Worm (Caenorhabditis elegans) whole organism, L4 larva: Measurements from ENCODE around the gene nphp-1.
A peak's percentile ranks its signal among the peaks of the same experiment; 100 is the strongest.

Experiments used
- F49E8.2 ChIP-seq: sonication (generic microtip); optimal IDR thresholded peaks from 2 replicates; lab custom pipeline; 2016; ENCODE audit warnings: missing compliant biosample characterization, mild to moderate bottlenecking, missing genetic modification characterization, borderline replicate concordance
- Y105C5A.15 ChIP-seq: fragments of 200-800 bp; sonication (Bioruptor generic); IDR thresholded peaks from 2 replicates; pipeline ENCODE4 v1.3.6; 2022; ENCODE audit warnings: missing genetic modification characterization, missing compliant biosample characterization
- Y5F2A.4 ChIP-seq: fragments of 200-800 bp; sonication (Bioruptor generic); optimal IDR thresholded peaks from 2 replicates; lab custom pipeline; 2018; ENCODE audit warnings: mild to moderate bottlenecking, missing genetic modification characterization, missing compliant biosample characterization
- aly-2 ChIP-seq: sonication (generic microtip); optimal IDR thresholded peaks from 2 replicates; lab custom pipeline; 2018; ENCODE audit warnings: missing biosample characterization, missing genetic modification characterization
- ama-1 ChIP-seq: fragments of 150-350 bp; optimal IDR thresholded peaks from 2 replicates; lab custom pipeline; 2014; ENCODE audit warnings: inconsistent platforms, mixed read lengths
- ceh-28 ChIP-seq: fragments of 150-350 bp; optimal IDR thresholded peaks from 2 replicates; lab custom pipeline; 2014; ENCODE audit warnings: missing biosample characterization, missing genetic modification reagents, missing genetic modification characterization
- ceh-32 ChIP-seq: sonication (generic microtip); optimal IDR thresholded peaks from 2 replicates; lab custom pipeline; 2016; ENCODE audit warnings: mild to moderate bottlenecking, missing genetic modification characterization, missing compliant biosample characterization; ENCODE audit not compliant: poor library complexity
- ces-1 ChIP-seq: fragments of 150-350 bp; sonication (generic microtip); optimal IDR thresholded peaks from 4 replicates; lab custom pipeline; 2014; ENCODE audit warnings: missing biosample characterization, missing genetic modification reagents, missing genetic modification characterization
- cey-2 ChIP-seq: sonication (generic microtip); optimal IDR thresholded peaks from 3 replicates; lab custom pipeline; 2017; ENCODE audit warnings: missing genetic modification characterization, mild to moderate bottlenecking, missing compliant biosample characterization, antibody characterized with exemption, borderline replicate concordance; ENCODE audit not compliant: insufficient read depth
- daf-12 ChIP-seq: fragments of 150-350 bp; optimal IDR thresholded peaks from 2 replicates; lab custom pipeline; 2014; ENCODE audit warnings: missing biosample characterization, missing genetic modification reagents, missing genetic modification characterization
- daf-16 ChIP-seq, 3 experiments: sonication (generic microtip); optimal IDR thresholded peaks; 2 replicates each; lab custom pipeline; 2016 to 2017; ENCODE audit warnings: missing genetic modification characterization in 3 of 3, missing genetic modification reagents in 3 of 3, mild to moderate bottlenecking in 2 of 3, missing compliant biosample characterization in 2 of 3, missing biosample characterization in 1 of 3, moderate library complexity in 1 of 3
- daf-8 ChIP-seq: fragments of 200-800 bp; sonication (Bioruptor generic); IDR thresholded peaks from 2 replicates; pipeline ENCODE4 v1.3.6; 2022; ENCODE audit warnings: missing genetic modification characterization, missing compliant biosample characterization
- dmd-6 ChIP-seq: fragments of 200-800 bp; sonication (Bioruptor generic); IDR thresholded peaks from 2 replicates; pipeline ENCODE4 v1.3.6; 2022; ENCODE audit warnings: missing genetic modification reagents, missing genetic modification characterization, missing compliant biosample characterization
- duxl-1 ChIP-seq: sonication (generic microtip); optimal IDR thresholded peaks from 2 replicates; lab custom pipeline; 2016; ENCODE audit warnings: mild to moderate bottlenecking, missing genetic modification characterization, moderate library complexity, missing compliant biosample characterization; ENCODE audit not compliant: poor library complexity
- dve-1 ChIP-seq: sonication (generic microtip); optimal IDR thresholded peaks from 2 replicates; lab custom pipeline; 2017; ENCODE audit warnings: antibody characterized with exemption, mild to moderate bottlenecking, missing genetic modification characterization, missing compliant biosample characterization; ENCODE audit not compliant: insufficient read depth
- fos-1 ChIP-seq: fragments of 150-350 bp; optimal IDR thresholded peaks from 2 replicates; lab custom pipeline; 2014; ENCODE audit warnings: missing biosample characterization, missing genetic modification characterization
- gei-8 ChIP-seq: fragments of 200-800 bp; sonication (Bioruptor generic); optimal IDR thresholded peaks from 2 replicates; lab custom pipeline; 2018; ENCODE audit warnings: mild to moderate bottlenecking, missing genetic modification characterization, missing compliant biosample characterization
- hmg-1.1 ChIP-seq: fragments of 200-800 bp; sonication (Bioruptor generic); IDR thresholded peaks from 2 replicates; pipeline ENCODE4 v1.3.6; 2022; ENCODE audit warnings: missing genetic modification reagents, missing genetic modification characterization, missing compliant biosample characterization
- jun-1 ChIP-seq: fragments of 150-350 bp; optimal IDR thresholded peaks from 2 replicates; lab custom pipeline; 2014; ENCODE audit warnings: missing biosample characterization, missing genetic modification reagents, missing genetic modification characterization
- lin-38 ChIP-seq: fragments of 200-800 bp; sonication (Bioruptor generic); IDR thresholded peaks from 2 replicates; pipeline ENCODE4 v1.3.6; 2022; ENCODE audit warnings: missing genetic modification reagents, missing genetic modification characterization, missing compliant biosample characterization
- lir-3 ChIP-seq: sonication (generic microtip); optimal IDR thresholded peaks from 2 replicates; lab custom pipeline; 2016; ENCODE audit warnings: mild to moderate bottlenecking, missing genetic modification characterization, missing compliant biosample characterization
- madf-5 ChIP-seq, 2 experiments: fragments of 200-800 bp; sonication (Bioruptor generic); IDR thresholded peaks; 2 replicates each; pipeline ENCODE4 v1.3.6; 2022; ENCODE audit warnings: missing compliant biosample characterization in 2 of 2, missing genetic modification characterization in 2 of 2
- madf-9 ChIP-seq: fragments of 200-800 bp; sonication (Bioruptor generic); conservative IDR thresholded peaks from 2 replicates; pipeline ENCODE4 v1.3.6; 2022; ENCODE audit warnings: missing genetic modification reagents, missing genetic modification characterization, missing compliant biosample characterization
- mdt-29 ChIP-seq: fragments of 200-800 bp; sonication (Bioruptor generic); IDR thresholded peaks from 2 replicates; pipeline ENCODE4 v1.3.6; 2022; ENCODE audit warnings: missing genetic modification reagents, missing genetic modification characterization, missing compliant biosample characterization
- mxl-3 ChIP-seq: fragments of 200-800 bp; sonication (Bioruptor generic); optimal IDR thresholded peaks from 2 replicates; lab custom pipeline; 2018; ENCODE audit warnings: mild to moderate bottlenecking, missing genetic modification characterization, missing compliant biosample characterization
- nhr-111 ChIP-seq: fragments of 200-800 bp; sonication (Bioruptor generic); optimal IDR thresholded peaks from 2 replicates; lab custom pipeline; 2018; ENCODE audit warnings: mild to moderate bottlenecking, missing genetic modification characterization, missing compliant biosample characterization
- nhr-25 ChIP-seq: sonication (generic microtip); optimal IDR thresholded peaks from 2 replicates; lab custom pipeline; 2017; ENCODE audit warnings: missing genetic modification characterization, mild to moderate bottlenecking, missing compliant biosample characterization, antibody characterized with exemption, moderate library complexity, borderline replicate concordance; ENCODE audit not compliant: insufficient read depth
- nhr-28 ChIP-seq: fragments of 150-350 bp; optimal IDR thresholded peaks from 2 replicates; lab custom pipeline; 2014; ENCODE audit warnings: missing biosample characterization, missing genetic modification characterization
- nhr-41 ChIP-seq: fragments of 200-800 bp; sonication (Bioruptor generic); IDR thresholded peaks from 2 replicates; pipeline ENCODE4 v1.3.6; 2022; ENCODE audit warnings: missing genetic modification reagents, missing genetic modification characterization, missing compliant biosample characterization
- php-3 ChIP-seq: fragments of 200-800 bp; sonication (Bioruptor generic); IDR thresholded peaks from 2 replicates; pipeline ENCODE4 v1.3.6; 2022; ENCODE audit warnings: missing genetic modification reagents, missing genetic modification characterization, missing compliant biosample characterization
- pqm-1 ChIP-seq: sonication (generic microtip); optimal IDR thresholded peaks from 2 replicates; lab custom pipeline; 2017; ENCODE audit warnings: missing biosample characterization, missing genetic modification characterization
- skn-1 ChIP-seq: fragments of 150-350 bp; optimal IDR thresholded peaks from 2 replicates; lab custom pipeline; 2014; ENCODE audit warnings: missing biosample characterization, missing genetic modification characterization
- snpc-1.2 ChIP-seq: fragments of 200-800 bp; sonication (Bioruptor generic); IDR thresholded peaks from 2 replicates; pipeline ENCODE4 v1.3.6; 2022; ENCODE audit warnings: missing genetic modification reagents, missing genetic modification characterization, missing compliant biosample characterization
- unc-62 ChIP-seq, 3 experiments: fragments of 150-350 bp in 1 of 3; sonication (generic microtip); optimal IDR thresholded peaks in 2 of 3; peaks in 1 of 3; 1 replicate in 1 of 3; 2 replicates in 2 of 3; lab custom pipeline; 2014 to 2017; ENCODE audit warnings: missing biosample characterization in 3 of 3, missing genetic modification characterization in 3 of 3, missing genetic modification reagents in 3 of 3, missing genotype in 1 of 3
- zfp-2 ChIP-seq: sonication (generic microtip); optimal IDR thresholded peaks from 2 replicates; lab custom pipeline; 2016; ENCODE audit warnings: mild to moderate bottlenecking, missing genetic modification characterization, missing compliant biosample characterization
- zip-2 ChIP-seq: fragments of 150-350 bp; optimal IDR thresholded peaks from 2 replicates; lab custom pipeline; 2014; ENCODE audit warnings: missing biosample characterization, missing genetic modification characterization

Gene nphp-1

DNA sequence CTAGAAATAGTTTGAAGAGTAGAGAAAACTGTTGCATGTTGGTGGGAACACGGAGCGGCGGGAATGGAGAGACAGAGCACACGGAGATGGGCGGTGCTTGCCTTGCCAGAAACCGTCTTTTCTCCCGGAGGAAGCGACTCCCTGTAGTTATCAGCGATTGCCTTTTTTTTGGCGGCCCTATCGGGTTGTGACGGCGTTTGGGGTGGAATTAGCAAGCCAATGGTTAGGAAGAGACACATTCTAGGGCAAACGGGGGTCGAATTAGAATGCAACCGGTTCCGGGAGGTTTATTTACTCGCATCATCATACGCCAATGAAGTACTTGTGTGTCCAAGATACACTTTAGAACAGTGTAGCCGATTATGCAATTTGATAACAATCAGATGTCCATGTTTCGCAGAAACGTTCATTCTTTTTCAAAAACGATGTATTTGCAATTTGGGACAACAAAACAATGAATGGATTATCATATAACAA, 5.6 kb upstream of the nphp-1 start, which contains the start of gene lact-3 (continued):
- TF ChIP-seq Y5F2A.4 (GFP tag; lab: Kevin White, UChicago) (peak; percentile 20), mxl-3 (GFP tag; lab: Kevin White, UChicago) (peak; percentile 25), lin-38 (GFP tag; lab: Robert Waterston, UW) (peak; percentile 69), hmg-1.1 (no peak)
- TF ChIP-seq, all 104 proteins: peak for 23

DNA sequence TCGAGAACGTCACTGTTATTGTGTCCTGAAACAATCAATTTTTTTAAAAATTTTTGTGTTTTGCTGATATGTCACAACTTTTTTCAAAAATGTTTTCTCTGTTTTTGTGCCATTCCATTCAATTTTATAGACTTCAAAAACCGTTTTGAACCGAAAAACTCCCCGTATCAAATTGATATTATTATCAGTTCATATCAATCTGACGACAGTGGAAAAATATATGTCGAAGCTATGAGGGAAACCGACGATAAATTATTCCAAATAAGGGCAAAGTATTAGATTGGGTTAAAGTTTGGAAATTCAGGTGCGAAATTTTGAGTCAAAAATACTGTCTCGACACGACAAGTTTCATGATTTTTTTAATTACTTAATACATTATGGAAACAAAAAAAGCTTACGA, 4.3 kb upstream of the nphp-1 start:
- TF ChIP-seq skn-1 (no peak), ces-1 (no peak), zfp-2 (tag; lab: Kevin White, UChicago) (no peak), gei-8 (GFP tag; lab: Kevin White, UChicago) (no peak), nhr-41 (GFP tag; lab: Robert Waterston, UW) (no peak), lir-3 (tag; lab: Kevin White, UChicago) (no peak), nhr-28 (tag; lab: Kevin White, UChicago) (peak; percentile 46), dve-1 (peak; percentile 18), duxl-1 (tag; lab: Kevin White, UChicago) (no peak), Y105C5A.15 (GFP tag; lab: Robert Waterston, UW) (no peak), pqm-1 (peak; percentile 69), ama-1 (lab: Kevin White, UChicago) (no peak), nhr-25 (tag; lab: Kevin White, UChicago) (no peak)
- TF ChIP-seq, all 104 proteins: peak for 3

- TF ChIP-seq hmg-1.1 = no peak
- TF ChIP-seq snpc-1.2 (GFP tag; lab: Robert Waterston, UW) = no peak
- TF ChIP-seq fos-1 (tag; lab: Kevin White, UChicago) = no peak
- TF ChIP-seq madf-9 = no peak
- TF ChIP-seq mdt-29 (GFP tag; lab: Robert Waterston, UW) = no peak
- TF ChIP-seq unc-62 (GFP tag; optimal IDR thresholded peaks at IDR 0.05 in 1 of 2; lab: Kevin White, UChicago) = peak in 1 of 2 experiments; percentile 92
- TF ChIP-seq unc-62 (tag; optimal IDR thresholded peaks at IDR 0.05; lab: Kevin White, UChicago) = no peak
- no peak for TF ChIP-seq F49E8.2
Measured at ce11 chrII:10654435-10654834, 2.4 kb upstream of the nphp-1 start.

ce11 chrII:10653559-10653958, 1.5 kb upstream of the nphp-1 start:
- TF ChIP-seq daf-12 (tag; lab: Kevin White, UChicago) = no peak
- TF ChIP-seq ceh-28 (tag; lab: Kevin White, UChicago) = no peak
- peak; percentile 39; the same call in 1 of the 2 replicates for TF ChIP-seq dmd-6 (GFP tag; lab: Robert Waterston, UW)
- no peak for TF ChIP-seq nhr-111 (GFP tag; lab: Kevin White, UChicago)
- peak; percentile 5 for TF ChIP-seq nhr-28 (tag; lab: Kevin White, UChicago)
- no peak for TF ChIP-seq gei-8 (GFP tag; lab: Kevin White, UChicago)
- TF ChIP-seq daf-16 (GFP tag; optimal IDR thresholded peaks at IDR 0.05; lab: Kevin White, UChicago) = no peak
- TF ChIP-seq daf-16 (tag; optimal IDR thresholded peaks at IDR 0.05; lab: Kevin White, UChicago) = no peak
- TF ChIP-seq ceh-32 = no peak
- no peak for TF ChIP-seq php-3
- TF ChIP-seq pqm-1 = peak; percentile 12
- TF ChIP-seq jun-1 (tag; lab: Kevin White, UChicago) = no peak
- no peak for TF ChIP-seq madf-5 (GFP tag; IDR thresholded peaks at IDR 0.05; lab: Robert Waterston, UW)
- no peak for TF ChIP-seq zip-2 (tag; lab: Kevin White, UChicago)
- no peak for TF ChIP-seq cey-2 (tag; lab: Kevin White, UChicago)
- TF ChIP-seq dve-1 = peak; percentile 28
- no peak for TF ChIP-seq daf-8 (GFP tag; lab: Robert Waterston, UW)
- no peak for TF ChIP-seq aly-2
- TF ChIP-seq, all 104 proteins: peak for 4
